Fruit fly (Drosophila melanogaster) whole organism, embryonic: Measurements from ENCODE around the gene CG43089.

ENCODE experiments used
- nerfin-1 ChIP-seq: fragments of 200-800 bp; sonication (Bioruptor generic); optimal IDR thresholded peaks from 3 replicates; lab custom pipeline; 2019; ENCODE audit warnings: missing biosample characterization, mild to moderate bottlenecking, missing genetic modification characterization, moderate library complexity
- stc ChIP-seq: fragments of 200-800 bp; sonication (Bioruptor generic); IDR thresholded peaks from 2 replicates; pipeline ENCODE4 v1.3.6; 2022; ENCODE audit warnings: missing biosample characterization, missing genetic modification characterization

dm6 chr3L:3691639-3692038 lies 22.2 kb upstream of the CG43089 start:
- TF ChIP-seq stc (GFP tag; lab: Robert Waterston, UW), result no peak
- no peak for TF ChIP-seq nerfin-1 (tag; lab: Kevin White, UChicago)
